Fruit fly (Drosophila melanogaster) whole organism, pupa: ENCODE measurements around the gene Lk6.

Source experiments
- CG10348 ChIP-seq: fragments of 200-800 bp; sonication (Bioruptor generic); IDR thresholded peaks from 2 replicates; pipeline ENCODE4 v1.3.6; 2022; ENCODE audit warnings: missing biosample characterization, missing genetic modification characterization
- CG12605 ChIP-seq: fragments of 200-800 bp; sonication (Bioruptor generic); IDR thresholded peaks from 2 replicates; pipeline ENCODE4 v1.3.6; 2022; ENCODE audit warnings: missing biosample characterization, missing genetic modification characterization
- CG13204 ChIP-seq: fragments of 200-800 bp; sonication (Bioruptor generic); optimal IDR thresholded peaks from 2 replicates; lab custom pipeline; 2018; ENCODE audit warnings: missing biosample characterization, mild to moderate bottlenecking, missing genetic modification characterization, moderate library complexity
- CG14655 ChIP-seq: fragments of 200-800 bp; sonication (Bioruptor generic); optimal IDR thresholded peaks from 3 replicates; lab custom pipeline; 2017; ENCODE audit warnings: mild to moderate bottlenecking, missing biosample characterization, missing genetic modification reagents, missing genetic modification characterization
- CG15710 ChIP-seq: fragments of 200-800 bp; sonication (Bioruptor generic); optimal IDR thresholded peaks from 2 replicates; lab custom pipeline; 2018; ENCODE audit warnings: missing biosample characterization, mild to moderate bottlenecking, missing genetic modification characterization, moderate library complexity
- CG17806 ChIP-seq: fragments of 200-800 bp; sonication (Bioruptor generic); optimal IDR thresholded peaks from 2 replicates; lab custom pipeline; 2018; ENCODE audit warnings: missing biosample characterization, mild to moderate bottlenecking, missing genetic modification characterization, moderate library complexity
- CG32121 ChIP-seq: fragments of 200-800 bp; sonication (Bioruptor generic); IDR thresholded peaks from 2 replicates; pipeline ENCODE4 v1.3.6; 2022; ENCODE audit warnings: missing biosample characterization, missing genetic modification characterization
- CG34367 ChIP-seq: fragments of 200-800 bp; sonication (Bioruptor generic); optimal IDR thresholded peaks from 2 replicates; lab custom pipeline; 2018; ENCODE audit warnings: missing biosample characterization, mild to moderate bottlenecking, missing genetic modification characterization
- CG4496 ChIP-seq: fragments of 200-800 bp; sonication (Bioruptor generic); IDR thresholded peaks from 3 replicates; pipeline ENCODE4 v1.3.6; 2022; ENCODE audit warnings: missing biosample characterization, missing genetic modification characterization
- CG8159 ChIP-seq: fragments of 200-800 bp; sonication (Bioruptor generic); optimal IDR thresholded peaks from 3 replicates; lab custom pipeline; 2018; ENCODE audit warnings: missing biosample characterization, mild to moderate bottlenecking, missing genetic modification characterization, moderate library complexity
- CG8301 ChIP-seq: fragments of 200-800 bp; sonication (Bioruptor generic); optimal IDR thresholded peaks from 2 replicates; lab custom pipeline; 2018; ENCODE audit warnings: missing biosample characterization, mild to moderate bottlenecking, missing genetic modification characterization
- CG9948 ChIP-seq: fragments of 200-800 bp; sonication (Bioruptor generic); optimal IDR thresholded peaks from 2 replicates; lab custom pipeline; 2018; ENCODE audit warnings: missing biosample characterization, mild to moderate bottlenecking, missing genetic modification characterization, moderate library complexity
- D1 ChIP-seq: fragments of 200-800 bp; sonication (Bioruptor generic); optimal IDR thresholded peaks from 2 replicates; lab custom pipeline; 2018; ENCODE audit warnings: missing biosample characterization, mild to moderate bottlenecking, missing genetic modification characterization, moderate library complexity
- EcR ChIP-seq: fragments of 200-800 bp; sonication (Bioruptor generic); optimal IDR thresholded peaks from 3 replicates; lab custom pipeline; 2019; ENCODE audit warnings: missing biosample characterization, missing genetic modification characterization, mild to moderate bottlenecking, moderate library complexity, missing genetic modification reagents
- Ets98B ChIP-seq: fragments of 200-800 bp; sonication (Bioruptor generic); IDR thresholded peaks from 2 replicates; pipeline ENCODE4 v1.3.6; 2022; ENCODE audit warnings: missing biosample characterization, missing genetic modification characterization
- Pif1A ChIP-seq: fragments of 200-800 bp; sonication (Bioruptor generic); optimal IDR thresholded peaks from 3 replicates; lab custom pipeline; 2016; ENCODE audit warnings: missing biosample characterization, missing genetic modification characterization
- Pif1B ChIP-seq: fragments of 200-800 bp; sonication (Bioruptor generic); optimal IDR thresholded peaks from 3 replicates; lab custom pipeline; 2016; ENCODE audit warnings: missing biosample characterization, missing genetic modification characterization
- Snoo ChIP-seq: fragments of 200-800 bp; sonication (Bioruptor generic); optimal IDR thresholded peaks from 3 replicates; lab custom pipeline; 2017; ENCODE audit warnings: missing biosample characterization, mild to moderate bottlenecking, missing genetic modification characterization, inconsistent platforms
- fd96Ca ChIP-seq: fragments of 200-800 bp; sonication (Bioruptor generic); IDR thresholded peaks from 3 replicates; pipeline ENCODE4 v1.3.6; 2022; ENCODE audit warnings: missing biosample characterization, missing genetic modification characterization
- gl ChIP-seq: fragments of 200-800 bp; sonication (Bioruptor generic); optimal IDR thresholded peaks from 2 replicates; lab custom pipeline; 2018; ENCODE audit warnings: missing biosample characterization, mild to moderate bottlenecking, missing genetic modification characterization
- rn ChIP-seq: fragments of 200-800 bp; sonication (Bioruptor generic); IDR thresholded peaks from 2 replicates; pipeline ENCODE4 v1.3.6; 2022; ENCODE audit warnings: missing biosample characterization, missing genetic modification characterization

The Lk6 gene

DNA sequence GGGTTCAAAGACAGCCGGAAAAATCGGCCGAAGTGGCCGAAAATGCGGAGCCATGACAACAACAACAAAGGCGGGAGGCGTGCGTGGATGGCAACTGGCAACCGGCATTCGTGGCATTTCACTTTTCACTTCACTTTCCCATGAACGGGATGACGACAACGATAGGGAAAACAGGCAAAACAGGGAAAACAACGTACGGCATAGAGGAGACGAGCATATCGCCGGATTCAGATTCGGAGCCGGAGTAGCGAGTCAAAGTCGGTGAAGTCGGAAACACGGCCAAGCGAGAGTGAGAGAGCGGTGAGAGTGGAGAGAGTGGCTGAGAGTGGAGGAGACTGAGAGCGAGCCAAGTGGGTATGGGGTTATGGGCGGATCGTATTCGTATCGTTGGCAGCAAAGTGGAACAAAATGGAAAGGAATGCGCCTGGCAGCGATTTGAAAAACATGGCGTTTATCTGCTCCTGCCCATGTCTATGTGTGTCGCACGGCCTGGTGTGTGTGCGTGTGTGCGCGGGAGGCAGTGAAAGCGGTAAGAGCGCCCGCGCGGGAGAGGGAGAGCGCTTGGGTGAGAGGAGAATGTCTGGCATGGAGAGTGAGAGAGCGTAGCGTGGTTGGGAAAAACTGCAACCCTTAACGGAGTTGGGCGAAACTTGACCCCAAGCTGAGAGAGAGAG lies 9.2 kb upstream of the Lk6 start:
- TF ChIP-seq CG12605 (GFP tag; lab: Robert Waterston, UW) (no peak), Pif1A (GFP tag; lab: Kevin White, UChicago) (peak; percentile 5), Ets98B (GFP tag; lab: Robert Waterston, UW) (peak; percentile 40; the same call in 1 of the 2 replicates), EcR (GFP tag; lab: Kevin White, UChicago) (peak; percentile 3), Pif1B (GFP tag; lab: Kevin White, UChicago) (no peak), gl (tag; lab: Kevin White, UChicago) (no peak), Snoo (tag; lab: Kevin White, UChicago) (no peak), CG8301 (tag; lab: Kevin White, UChicago) (peak; percentile 53), CG34367 (tag; lab: Kevin White, UChicago) (no peak), CG14655 (GFP tag; lab: Kevin White, UChicago) (peak; percentile 44), CG13204 (GFP tag; lab: Kevin White, UChicago) (peak; percentile 50), CG4496 (GFP tag; lab: Robert Waterston, UW) (no peak; the same call in 2 of the 3 replicates), CG17806 (tag; lab: Kevin White, UChicago) (no peak)

- TF ChIP-seq Pif1A (GFP tag; lab: Kevin White, UChicago) (no peak), D1 (tag; lab: Kevin White, UChicago) (no peak), CG17806 (tag; lab: Kevin White, UChicago) (no peak), CG34367 (tag; lab: Kevin White, UChicago) (no peak), CG8159 (tag; lab: Kevin White, UChicago) (no peak), CG32121 (GFP tag; lab: Robert Waterston, UW) (no peak), rn (GFP tag; lab: Robert Waterston, UW) (no peak), CG8301 (tag; lab: Kevin White, UChicago) (no peak), CG9948 (tag; lab: Kevin White, UChicago) (no peak), CG12605 (GFP tag; lab: Robert Waterston, UW) (no peak), CG4496 (GFP tag; lab: Robert Waterston, UW) (no peak), CG15710 (tag; lab: Kevin White, UChicago) (no peak), CG14655 (GFP tag; lab: Kevin White, UChicago) (no peak)
Observed at dm6 chr3R:11772181-11772827, 8.0 kb upstream of the Lk6 start.

- TF ChIP-seq gl (tag; lab: Kevin White, UChicago) (no peak), CG14655 (GFP tag; lab: Kevin White, UChicago) (no peak), CG32121 (GFP tag; lab: Robert Waterston, UW) (no peak), CG8301 (tag; lab: Kevin White, UChicago) (no peak), CG9948 (tag; lab: Kevin White, UChicago) (no peak), fd96Ca (GFP tag; lab: Robert Waterston, UW) (no peak), CG10348 (no peak), Ets98B (GFP tag; lab: Robert Waterston, UW) (no peak), CG34367 (tag; lab: Kevin White, UChicago) (no peak), CG8159 (tag; lab: Kevin White, UChicago) (no peak), CG4496 (GFP tag; lab: Robert Waterston, UW) (no peak), CG12605 (GFP tag; lab: Robert Waterston, UW) (no peak), rn (GFP tag; lab: Robert Waterston, UW) (no peak), Snoo (tag; lab: Kevin White, UChicago) (no peak), EcR (GFP tag; lab: Kevin White, UChicago) (no peak), D1 (tag; lab: Kevin White, UChicago) (no peak), Pif1A (GFP tag; lab: Kevin White, UChicago) (no peak), Pif1B (GFP tag; lab: Kevin White, UChicago) (no peak)
Observed at dm6 chr3R:11771492-11771891, 7.2 kb upstream of the Lk6 start.

DNA sequence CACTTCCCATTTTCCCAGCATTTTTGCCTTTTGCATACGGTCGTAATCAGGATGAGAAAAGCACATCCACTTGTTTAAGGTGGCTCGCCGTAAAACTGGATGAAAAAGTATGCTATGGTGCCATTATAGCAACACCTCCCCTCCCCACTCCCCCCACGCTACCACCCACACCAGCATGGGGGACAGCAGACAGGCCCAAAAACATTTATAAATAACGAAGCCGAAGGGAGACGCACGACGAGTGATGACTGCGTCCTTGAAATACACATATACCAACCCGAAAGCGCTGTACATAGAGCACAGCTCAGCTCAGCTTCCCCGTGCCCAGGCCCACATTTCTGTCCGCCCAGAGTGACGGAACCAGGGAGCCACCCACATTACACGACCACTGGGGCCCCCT lies 6.5 kb upstream of the Lk6 start:
- TF ChIP-seq Snoo (tag; lab: Kevin White, UChicago), result no peak
- no peak for TF ChIP-seq Pif1B (GFP tag; lab: Kevin White, UChicago)
- TF ChIP-seq gl (tag; lab: Kevin White, UChicago), result no peak
- TF ChIP-seq CG8159 (tag; lab: Kevin White, UChicago), result no peak
- no peak for TF ChIP-seq CG32121 (GFP tag; lab: Robert Waterston, UW)
- no peak for TF ChIP-seq CG10348
- TF ChIP-seq CG9948 (tag; lab: Kevin White, UChicago), result no peak
- TF ChIP-seq CG4496 (GFP tag; lab: Robert Waterston, UW), result no peak
- TF ChIP-seq fd96Ca (GFP tag; lab: Robert Waterston, UW), result no peak
- no peak for TF ChIP-seq CG13204 (GFP tag; lab: Kevin White, UChicago)
- no peak for TF ChIP-seq rn (GFP tag; lab: Robert Waterston, UW)
- TF ChIP-seq D1 (tag; lab: Kevin White, UChicago), result no peak
